Worm (Caenorhabditis elegans) whole organism, L3 larva: ENCODE data around the gene T06D4.1.

ENCODE experiments used
- R02D3.7 ChIP-seq: fragments of 150-350 bp; optimal IDR thresholded peaks from 2 replicates; lab custom pipeline; 2014; ENCODE audit warnings: missing biosample characterization, missing genetic modification characterization
- ZK546.5 ChIP-seq: sonication (generic microtip); optimal IDR thresholded peaks from 2 replicates; lab custom pipeline; 2017; ENCODE audit warnings: missing biosample characterization, missing genetic modification characterization
- ceh-16 ChIP-seq: sonication (generic microtip); optimal IDR thresholded peaks from 2 replicates; lab custom pipeline; 2017; ENCODE audit warnings: missing biosample characterization, missing genetic modification characterization
- ceh-28 ChIP-seq: fragments of 150-350 bp; optimal IDR thresholded peaks from 2 replicates; lab custom pipeline; 2014; ENCODE audit warnings: missing biosample characterization, missing genetic modification reagents, missing genetic modification characterization
- ceh-82 ChIP-seq: fragments of 150-350 bp; optimal IDR thresholded peaks from 2 replicates; lab custom pipeline; 2014; ENCODE audit warnings: missing biosample characterization, missing genetic modification characterization
- ceh-9 ChIP-seq: sonication (generic microtip); optimal IDR thresholded peaks from 2 replicates; lab custom pipeline; 2018; ENCODE audit warnings: missing biosample characterization, missing genetic modification characterization
- daf-12 ChIP-seq: fragments of 150-350 bp; optimal IDR thresholded peaks from 2 replicates; lab custom pipeline; 2014; ENCODE audit warnings: missing biosample characterization, missing genetic modification reagents, missing genetic modification characterization
- egl-5 ChIP-seq: fragments of 150-350 bp; optimal IDR thresholded peaks from 2 replicates; lab custom pipeline; 2017; ENCODE audit warnings: missing biosample characterization, missing genetic modification reagents, missing genetic modification characterization, inconsistent platforms
- elt-1 ChIP-seq: fragments of 150-350 bp; optimal IDR thresholded peaks from 2 replicates; lab custom pipeline; 2014; ENCODE audit warnings: missing biosample characterization, missing genetic modification characterization
- elt-2 ChIP-seq: sonication (generic microtip); optimal IDR thresholded peaks from 2 replicates; lab custom pipeline; 2016; ENCODE audit warnings: missing genetic modification reagents, mild to moderate bottlenecking, missing genetic modification characterization, missing compliant biosample characterization
- elt-3 ChIP-seq, 3 experiments: fragments of 150-350 bp in 1 of 3; sonication (generic microtip) in 2 of 3; optimal IDR thresholded peaks; 2 replicates in 2 of 3; 4 replicates in 1 of 3; lab custom pipeline; 2014 to 2017; ENCODE audit warnings: missing biosample characterization in 3 of 3, missing genetic modification characterization in 3 of 3
- fkh-2 ChIP-seq: fragments of 150-350 bp; optimal IDR thresholded peaks from 2 replicates; lab custom pipeline; 2014; ENCODE audit warnings: missing biosample characterization, missing genetic modification reagents, missing genetic modification characterization
- hmg-11 ChIP-seq: sonication (generic microtip); optimal IDR thresholded peaks from 2 replicates; lab custom pipeline; 2016; ENCODE audit warnings: missing genetic modification characterization, missing compliant biosample characterization
- jun-1 ChIP-seq: fragments of 150-350 bp; optimal IDR thresholded peaks from 2 replicates; lab custom pipeline; 2014; ENCODE audit warnings: missing biosample characterization, missing genetic modification reagents, missing genetic modification characterization
- lin-15B ChIP-seq: fragments of 150-350 bp; optimal IDR thresholded peaks from 2 replicates; lab custom pipeline; 2014; ENCODE audit warnings: missing biosample characterization, missing genetic modification characterization
- lin-39 ChIP-seq: fragments of 150-350 bp; optimal IDR thresholded peaks from 2 replicates; lab custom pipeline; 2018; ENCODE audit warnings: missing biosample characterization, missing genetic modification reagents, missing genetic modification characterization
- lsy-12 ChIP-seq: sonication (generic microtip); optimal IDR thresholded peaks from 2 replicates; lab custom pipeline; 2016; ENCODE audit warnings: mild to moderate bottlenecking, missing genetic modification characterization, missing compliant biosample characterization
- mdl-1 ChIP-seq: fragments of 150-350 bp; optimal IDR thresholded peaks from 2 replicates; lab custom pipeline; 2014; ENCODE audit warnings: missing biosample characterization, missing genetic modification characterization
- nfya-1 ChIP-seq: sonication (generic microtip); optimal IDR thresholded peaks from 2 replicates; lab custom pipeline; 2017; ENCODE audit warnings: missing genetic modification characterization, mild to moderate bottlenecking, missing compliant biosample characterization, antibody characterized with exemption, moderate library complexity; ENCODE audit not compliant: insufficient read depth
- nhr-11 ChIP-seq: fragments of 150-350 bp; optimal IDR thresholded peaks from 2 replicates; lab custom pipeline; 2014; ENCODE audit warnings: missing biosample characterization, missing genetic modification characterization
- nhr-12 ChIP-seq: fragments of 150-350 bp; optimal IDR thresholded peaks from 2 replicates; lab custom pipeline; 2014; ENCODE audit warnings: missing biosample characterization, missing genetic modification characterization
- nhr-23 ChIP-seq: fragments of 150-350 bp; optimal IDR thresholded peaks from 2 replicates; lab custom pipeline; 2014; ENCODE audit warnings: missing biosample characterization, missing genetic modification reagents, missing genetic modification characterization
- nhr-237 ChIP-seq: fragments of 150-350 bp; optimal IDR thresholded peaks from 2 replicates; lab custom pipeline; 2014; ENCODE audit warnings: missing biosample characterization, missing genetic modification characterization
- nhr-25 ChIP-seq: sonication (generic microtip); optimal IDR thresholded peaks from 2 replicates; lab custom pipeline; 2017; ENCODE audit warnings: missing biosample characterization, missing genetic modification characterization
- nhr-28 ChIP-seq: fragments of 150-350 bp; optimal IDR thresholded peaks from 2 replicates; lab custom pipeline; 2014; ENCODE audit warnings: missing biosample characterization, missing genetic modification characterization
- nhr-43 ChIP-seq: sonication (generic microtip); optimal IDR thresholded peaks from 2 replicates; lab custom pipeline; 2016; ENCODE audit warnings: mild to moderate bottlenecking, missing genetic modification characterization, missing compliant biosample characterization; ENCODE audit not compliant: poor library complexity, severe bottlenecking
- nhr-67 ChIP-seq: fragments of 150-350 bp; optimal IDR thresholded peaks from 2 replicates; lab custom pipeline; 2014; ENCODE audit warnings: missing biosample characterization, missing genetic modification characterization
- nhr-76 ChIP-seq: fragments of 150-350 bp; sonication (generic microtip); optimal IDR thresholded peaks from 5 replicates; lab custom pipeline; 2014; ENCODE audit warnings: missing biosample characterization, missing genetic modification characterization
- nhr-77 ChIP-seq: fragments of 150-350 bp; optimal IDR thresholded peaks from 2 replicates; lab custom pipeline; 2014; ENCODE audit warnings: missing biosample characterization, missing genetic modification characterization
- pha-4 ChIP-seq: fragments of 150-350 bp; optimal IDR thresholded peaks from 2 replicates; lab custom pipeline; 2014; ENCODE audit warnings: missing biosample characterization, missing genetic modification reagents, missing genetic modification characterization
- pqm-1 ChIP-seq: fragments of 150-350 bp; optimal IDR thresholded peaks from 2 replicates; lab custom pipeline; 2017; ENCODE audit warnings: missing biosample characterization, missing genetic modification characterization, inconsistent platforms
- sea-2 ChIP-seq: fragments of 150-350 bp; sonication (generic microtip); optimal IDR thresholded peaks from 4 replicates; lab custom pipeline; 2014; ENCODE audit warnings: missing biosample characterization, missing genetic modification reagents, missing genetic modification characterization
- skn-1 ChIP-seq: fragments of 150-350 bp; optimal IDR thresholded peaks from 2 replicates; lab custom pipeline; 2014; ENCODE audit warnings: missing biosample characterization, missing genetic modification characterization
- snpc-4 ChIP-seq: fragments of 150-350 bp; optimal IDR thresholded peaks from 2 replicates; lab custom pipeline; 2014; ENCODE audit warnings: missing biosample characterization, missing genetic modification characterization
- tbx-2 ChIP-seq: sonication (generic microtip); optimal IDR thresholded peaks from 2 replicates; lab custom pipeline; 2016; ENCODE audit warnings: mild to moderate bottlenecking, missing genetic modification characterization, missing compliant biosample characterization
- unc-62 ChIP-seq: fragments of 150-350 bp; sonication (generic microtip); optimal IDR thresholded peaks from 4 replicates; lab custom pipeline; 2014; ENCODE audit warnings: missing biosample characterization, missing genetic modification reagents, missing genetic modification characterization
- ztf-11 ChIP-seq: fragments of 150-350 bp; optimal IDR thresholded peaks from 2 replicates; lab custom pipeline; 2014; ENCODE audit warnings: missing biosample characterization, missing genetic modification characterization

T06D4.1 gene

DNA sequence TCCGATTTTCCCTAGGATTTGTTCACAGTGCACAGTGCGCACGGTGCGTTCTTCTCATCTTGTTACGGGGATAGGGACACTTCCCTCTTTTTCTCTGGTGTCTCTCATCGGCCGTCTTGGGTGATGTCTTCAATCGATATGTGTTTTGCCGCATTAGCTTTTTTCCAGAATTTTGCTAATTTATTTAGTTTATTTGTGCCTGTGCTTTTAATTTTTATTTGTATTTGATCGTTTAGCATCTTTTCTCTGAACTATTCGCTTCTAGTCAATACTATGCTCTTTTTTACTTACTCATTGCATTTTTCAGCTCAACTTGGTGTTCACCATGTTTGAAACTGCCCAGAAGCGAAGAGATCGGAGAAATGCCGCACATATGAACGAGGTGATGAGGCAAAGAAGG, 41.4 kb upstream of the T06D4.1 start, which contains the start of gene F14D2.5:
F14D2.5 (plus strand) TSS at position 301 of the 400 bp plus-strand sequence.
- TF ChIP-seq hmg-11 (tag; lab: Kevin White, UChicago) (no peak), pqm-1 (tag; lab: Kevin White, UChicago) (no peak), ceh-28 (tag; lab: Kevin White, UChicago) (no peak), ZK546.5 (no peak), sea-2 (GFP tag; lab: Kevin White, UChicago) (no peak), lsy-12 (tag; lab: Kevin White, UChicago) (no peak), lin-15B (tag; lab: Kevin White, UChicago) (no peak), elt-1 (tag; lab: Kevin White, UChicago) (no peak), pha-4 (no peak), unc-62 (GFP tag; lab: Kevin White, UChicago) (no peak), ceh-9 (tag; lab: Kevin White, UChicago) (no peak), R02D3.7 (tag; lab: Kevin White, UChicago) (no peak), nhr-67 (tag; lab: Kevin White, UChicago) (no peak), nhr-77 (tag; lab: Kevin White, UChicago) (no peak)
- TF ChIP-seq, all 47 proteins: peak for 0

DNA sequence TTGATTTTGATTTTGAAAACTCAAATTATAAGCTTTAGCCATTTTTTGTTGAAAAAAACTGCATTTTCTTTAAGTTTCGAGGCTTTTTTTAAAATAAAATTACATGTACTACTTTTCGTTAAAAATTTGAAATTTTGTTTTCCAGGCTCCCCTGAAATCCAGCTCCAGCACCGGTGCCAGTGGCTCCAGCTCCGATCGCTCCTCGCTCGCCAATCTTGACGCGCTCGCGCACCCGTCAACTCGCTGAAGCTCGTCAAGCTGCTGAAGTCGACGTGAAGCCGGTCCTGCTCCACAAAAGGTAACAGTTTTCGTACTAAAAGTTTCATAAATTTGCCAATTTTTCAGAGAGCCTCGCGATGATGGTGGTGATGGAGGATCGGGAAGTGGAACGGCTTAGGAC, 40.8 kb upstream of the T06D4.1 start:
- TF ChIP-seq skn-1 (tag; lab: Kevin White, UChicago) = no peak
- no peak for TF ChIP-seq sea-2 (GFP tag; lab: Kevin White, UChicago)
- TF ChIP-seq hmg-11 (tag; lab: Kevin White, UChicago) = no peak
- no peak for TF ChIP-seq lin-39
- TF ChIP-seq pqm-1 (tag; lab: Kevin White, UChicago) = no peak
- no peak for TF ChIP-seq snpc-4 (tag; lab: Kevin White, UChicago)
- TF ChIP-seq egl-5 = no peak
- no peak for TF ChIP-seq ZK546.5
- TF ChIP-seq nhr-67 (tag; lab: Kevin White, UChicago) = no peak
- no peak for TF ChIP-seq jun-1 (tag; lab: Kevin White, UChicago)
- no peak for TF ChIP-seq elt-2
- TF ChIP-seq nhr-23 (tag; lab: Kevin White, UChicago) = no peak
- no peak for TF ChIP-seq nfya-1 (tag; lab: Kevin White, UChicago)
- TF ChIP-seq ceh-82 (tag; lab: Kevin White, UChicago) = no peak

DNA sequence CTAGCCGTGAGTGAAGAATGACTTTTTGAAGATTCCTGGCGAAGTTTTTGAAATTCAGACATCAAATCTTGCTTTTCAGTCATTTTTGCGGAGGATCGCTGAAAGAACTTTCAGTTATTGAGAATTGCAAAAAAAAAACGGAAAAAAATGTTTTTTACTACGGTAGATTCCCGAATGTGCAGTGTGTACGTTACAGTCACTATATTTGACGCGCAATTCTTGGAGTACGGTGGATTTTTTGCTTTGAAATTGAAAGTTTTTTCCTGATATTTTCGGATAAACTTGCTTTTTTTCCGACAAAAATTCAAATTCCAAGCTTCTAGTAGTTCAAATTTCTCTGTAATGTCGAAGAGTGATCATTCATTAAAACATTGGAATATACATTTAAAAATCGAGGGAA, 39.6 kb upstream of the T06D4.1 start, which contains the start of gene F14D2.11:
F14D2.11 (minus strand) TSS at position 101 of the 400 bp plus-strand sequence.
- TF ChIP-seq mdl-1 (tag; lab: Kevin White, UChicago) (no peak), pqm-1 (tag; lab: Kevin White, UChicago) (no peak), elt-2 (no peak), ceh-16 (tag; lab: Kevin White, UChicago) (no peak), nfya-1 (tag; lab: Kevin White, UChicago) (no peak), egl-5 (no peak), nhr-11 (tag; lab: Kevin White, UChicago) (no peak), nhr-25 (no peak), ceh-9 (tag; lab: Kevin White, UChicago) (no peak), ZK546.5 (no peak), nhr-77 (tag; lab: Kevin White, UChicago) (no peak), daf-12 (tag; lab: Kevin White, UChicago) (no peak), R02D3.7 (tag; lab: Kevin White, UChicago) (no peak)

DNA sequence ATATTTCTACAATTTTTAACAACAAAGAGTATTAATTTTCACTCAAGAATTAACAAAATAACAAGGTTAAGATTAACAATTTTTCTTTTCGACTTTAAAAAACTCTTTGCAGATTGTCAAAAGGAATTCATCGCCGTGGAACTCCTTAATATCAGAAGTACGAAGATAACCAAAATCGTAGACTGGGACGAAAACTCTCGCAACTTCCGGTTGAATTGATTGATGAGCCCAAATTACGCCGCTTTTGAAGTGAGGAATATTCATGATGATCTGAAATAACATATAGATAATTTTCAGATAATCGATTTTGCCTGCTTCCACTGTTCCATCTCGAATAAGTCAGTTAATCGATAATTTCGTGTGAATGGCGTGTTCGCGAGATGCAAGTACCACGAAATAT, 37.9 kb upstream of the T06D4.1 start, which contains the start of gene F14D2.15:
F14D2.15 (minus strand) TSS at position 101 of the 400 bp plus-strand sequence.
- TF ChIP-seq jun-1 (tag; lab: Kevin White, UChicago) = no peak
- no peak for TF ChIP-seq fkh-2 (tag; lab: Kevin White, UChicago)
- TF ChIP-seq ztf-11 (tag; lab: Kevin White, UChicago) = no peak
- TF ChIP-seq skn-1 (tag; lab: Kevin White, UChicago) = no peak
- no peak for TF ChIP-seq tbx-2 (tag; lab: Kevin White, UChicago)
- TF ChIP-seq unc-62 (GFP tag; lab: Kevin White, UChicago) = no peak
- TF ChIP-seq elt-1 (tag; lab: Kevin White, UChicago) = no peak
- TF ChIP-seq elt-3 (tag; optimal IDR thresholded peaks at IDR 0.05; lab: Kevin White, UChicago) = no peak
- TF ChIP-seq ZK546.5 = no peak
- TF ChIP-seq hmg-11 (tag; lab: Kevin White, UChicago) = no peak
- no peak for TF ChIP-seq egl-5
- TF ChIP-seq, all 47 proteins: peak for 0

DNA sequence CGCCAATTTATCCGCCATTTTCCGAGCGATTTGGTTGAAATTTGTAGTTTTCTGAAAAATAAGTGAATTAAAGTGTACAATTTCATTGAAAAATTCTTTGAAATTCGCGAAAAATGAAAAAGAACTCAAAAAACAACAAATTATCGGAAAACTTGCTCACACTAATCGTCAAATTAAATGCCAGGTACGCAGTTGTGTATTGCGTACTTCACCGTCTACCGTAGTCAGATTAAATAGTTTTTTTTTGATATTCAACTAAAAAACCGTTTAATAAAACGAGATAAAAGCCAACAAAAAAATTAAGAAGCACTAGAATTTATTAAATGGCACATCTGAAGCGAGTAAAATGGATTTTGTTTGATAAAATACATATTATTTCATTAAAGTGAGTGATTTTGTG, 36.7 kb upstream of the T06D4.1 start, which contains the start of gene bath-28:
bath-28 (minus strand) TSS at position 51 of the 400 bp plus-strand sequence.
- TF ChIP-seq egl-5 (no peak), pqm-1 (tag; lab: Kevin White, UChicago) (no peak), mdl-1 (tag; lab: Kevin White, UChicago) (no peak), nhr-25 (no peak), nhr-11 (tag; lab: Kevin White, UChicago) (no peak), nhr-43 (tag; lab: Kevin White, UChicago) (no peak), skn-1 (tag; lab: Kevin White, UChicago) (no peak), elt-3 (tag; optimal IDR thresholded peaks at IDR 0.05; lab: Kevin White, UChicago) (no peak), nhr-28 (tag; lab: Kevin White, UChicago) (no peak), elt-2 (no peak), nhr-237 (tag; lab: Kevin White, UChicago) (no peak), jun-1 (tag; lab: Kevin White, UChicago) (no peak), sea-2 (GFP tag; lab: Kevin White, UChicago) (no peak), lin-39 (no peak), nhr-67 (tag; lab: Kevin White, UChicago) (no peak), nhr-12 (no peak), nhr-76 (tag; lab: Kevin White, UChicago) (no peak)
